Fruit fly (Drosophila melanogaster): Measurements from ENCODE around the gene U4-U6-60K.

Gene U4-U6-60K

dm6 chr3L:17513893-17514616, at the start of gene U4-U6-60K, which contains the start of gene CG7564 (continued):
- peak; percentile 37 for TF ChIP-seq CG6683 (GFP tag; optimal IDR thresholded peaks at IDR 0.05)
- TF ChIP-seq dpn (GFP tag; optimal IDR thresholded peaks at IDR 0.05) = peak; percentile 48 to 63
- TF ChIP-seq CoRest (tag; optimal IDR thresholded peaks at IDR 0.05) = peak; percentile 81
- peak; percentile 38 for TF ChIP-seq CG15696 (tag; optimal IDR thresholded peaks at IDR 0.05)
- TF ChIP-seq fd96Cb (tag; optimal IDR thresholded peaks at IDR 0.05) = peak; percentile 40
- peak; percentile 76 for TF ChIP-seq CG32532 (GFP tag; IDR thresholded peaks at IDR 0.05)
- peak; percentile 97 for TF ChIP-seq Scr (GFP tag; IDR thresholded peaks at IDR 0.05; ENCODE audit: partially characterized antibody)
- TF ChIP-seq CG12659 (GFP tag; optimal IDR thresholded peaks at IDR 0.05) = peak; percentile 82
- TF ChIP-seq Dip2 (GFP tag; IDR thresholded peaks at IDR 0.05) = no peak
- no peak for TF ChIP-seq CrebB (tag; optimal IDR thresholded peaks at IDR 0.05)
- no peak for TF ChIP-seq Spps (tag; optimal IDR thresholded peaks at IDR 0.05)
- no peak for TF ChIP-seq dmrt99B (tag; optimal IDR thresholded peaks at IDR 0.05)
- TF ChIP-seq Dref (GFP tag; IDR thresholded peaks at IDR 0.05) = peak; percentile 38; the same call in 1 of the 2 replicates
- peak; percentile 46 for TF ChIP-seq CG34376 (GFP tag; optimal IDR thresholded peaks at IDR 0.05)
- TF ChIP-seq CG12299 (tag; optimal IDR thresholded peaks at IDR 0.05) = peak; percentile 11
- TF ChIP-seq CG4617 (GFP tag; optimal IDR thresholded peaks at IDR 0.05; ENCODE audit: borderline replicate concordance) = peak; percentile 72
- peak; percentile 69 for TF ChIP-seq seq (GFP tag; IDR thresholded peaks at IDR 0.05)
- no peak for TF ChIP-seq lov (optimal IDR thresholded peaks at IDR 0.05)
- no peak for TF ChIP-seq lov (GFP tag; IDR thresholded peaks at IDR 0.05)
- peak; percentile 37 for TF ChIP-seq CG18764 (GFP tag; optimal IDR thresholded peaks at IDR 0.05)
- TF ChIP-seq prd (optimal IDR thresholded peaks at IDR 0.05) = no peak
- peak; percentile 58; the same call in 2 of the 3 replicates for TF ChIP-seq prd (GFP tag; IDR thresholded peaks at IDR 0.05)
- 0 out of 3 replicates have a peak, but pooled peaks have one; percentile 28 for TF ChIP-seq H15 (GFP tag; IDR thresholded peaks at IDR 0.05)
- TF ChIP-seq CG9797 (GFP tag; optimal IDR thresholded peaks at IDR 0.05) = peak; percentile 6
- no peak for TF ChIP-seq cas (GFP tag; IDR thresholded peaks at IDR 0.05)
- peak; percentile 31 for TF ChIP-seq Nf-YB (GFP tag; optimal IDR thresholded peaks at IDR 0.05)
- TF ChIP-seq CG15479 (GFP tag; optimal IDR thresholded peaks at IDR 0.05) = no peak
- TF ChIP-seq E2f2 (GFP tag; IDR thresholded peaks at IDR 0.05) = no peak
- TF ChIP-seq wek (GFP tag; optimal IDR thresholded peaks at IDR 0.05) = no peak
- TF ChIP-seq pho (GFP tag; optimal IDR thresholded peaks at IDR 0.05) = peak; percentile 60
- TF ChIP-seq CG7786 (GFP tag; optimal IDR thresholded peaks at IDR 0.05) = peak; percentile 53
- peak; percentile 82 for TF ChIP-seq Sry-β (GFP tag; optimal IDR thresholded peaks at IDR 0.05)
- TF ChIP-seq Myb (GFP tag; optimal IDR thresholded peaks at IDR 0.05) = peak; percentile 65
- TF ChIP-seq CG4404 (GFP tag; IDR thresholded peaks at IDR 0.05) = peak; percentile 58
- peak; percentile 48; the same call in 1 of the 2 replicates for TF ChIP-seq klu (GFP tag; IDR thresholded peaks at IDR 0.05)
- TF ChIP-seq CG7556 (GFP tag; optimal IDR thresholded peaks at IDR 0.05) = peak; percentile 69
- TF ChIP-seq Gsc (GFP tag; IDR thresholded peaks at IDR 0.05) = no peak
- peak; percentile 40 for TF ChIP-seq PHDP (tag; optimal IDR thresholded peaks at IDR 0.05)
- TF ChIP-seq mirr (GFP tag; optimal IDR thresholded peaks at IDR 0.05) = no peak
- TF ChIP-seq mld (GFP tag; IDR thresholded peaks at IDR 0.05; ENCODE audit: partially characterized antibody) = peak; percentile 95
- peak; percentile 51 for TF ChIP-seq CG15601 (tag; optimal IDR thresholded peaks at IDR 0.05)
- peak; percentile 98 for TF ChIP-seq hb (GFP tag; IDR thresholded peaks at IDR 0.05; ENCODE audit: partially characterized antibody)
- TF ChIP-seq B-H2 (GFP tag; optimal IDR thresholded peaks at IDR 0.05) = peak; percentile 33
- TF ChIP-seq HLH3B (GFP tag; IDR thresholded peaks at IDR 0.05) = peak; percentile 13; the same call in 1 of the 2 replicates
- TF ChIP-seq CG1792 (GFP tag; optimal IDR thresholded peaks at IDR 0.05) = peak; percentile 45
- TF ChIP-seq gro (GFP tag; optimal IDR thresholded peaks at IDR 0.05) = no peak
- TF ChIP-seq CG5180 (GFP tag; optimal IDR thresholded peaks at IDR 0.05) = no peak
- TF ChIP-seq CG18476 (GFP tag; optimal IDR thresholded peaks at IDR 0.05) = peak; percentile 61
- TF ChIP-seq chm (GFP tag; IDR thresholded peaks at IDR 0.05) = no peak
